Worm (Caenorhabditis elegans) whole organism, young adult: ENCODE data around the gene sup-26.

ENCODE experiments used
- ama-1 ChIP-seq, 3 experiments: fragments of 150-350 bp in 1 of 3; sonication (generic microtip) in 2 of 3; optimal IDR thresholded peaks; 2 replicates each; lab custom pipeline; 2014 to 2018; ENCODE audit warnings: missing biosample characterization in 2 of 3, missing genetic modification characterization in 2 of 3, missing genetic modification reagents in 2 of 3
- athp-1 ChIP-seq: sonication (generic microtip); optimal IDR thresholded peaks from 2 replicates; lab custom pipeline; 2017; ENCODE audit warnings: mild to moderate bottlenecking, missing genetic modification characterization, missing compliant biosample characterization
- attf-5 ChIP-seq: fragments of 200-800 bp; sonication (Bioruptor generic); optimal IDR thresholded peaks from 2 replicates; lab custom pipeline; 2018; ENCODE audit warnings: mild to moderate bottlenecking, missing genetic modification characterization, missing compliant biosample characterization
- lin-40 ChIP-seq: sonication (generic microtip); optimal IDR thresholded peaks from 2 replicates; lab custom pipeline; 2016; ENCODE audit warnings: missing genetic modification characterization, mild to moderate bottlenecking, missing compliant biosample characterization, missing genotype, missing genetic modification reagents
- rcor-1 ChIP-seq: fragments of 200-800 bp; sonication (Bioruptor generic); IDR thresholded peaks from 2 replicates; pipeline ENCODE4 v1.3.6; 2022; ENCODE audit warnings: missing genetic modification reagents, missing genetic modification characterization, missing compliant biosample characterization
- repo-1 ChIP-seq: sonication (generic microtip); optimal IDR thresholded peaks from 2 replicates; lab custom pipeline; 2017; ENCODE audit warnings: mild to moderate bottlenecking, missing genetic modification characterization, missing compliant biosample characterization
- snpc-1.3 ChIP-seq: sonication (generic microtip); optimal IDR thresholded peaks from 2 replicates; lab custom pipeline; 2017; ENCODE audit warnings: missing genetic modification characterization, mild to moderate bottlenecking, missing compliant biosample characterization, antibody characterized with exemption, moderate library complexity, missing genotype, missing genetic modification reagents; ENCODE audit not compliant: insufficient read depth
- sptf-2 ChIP-seq: fragments of 200-800 bp; sonication (Bioruptor generic); optimal IDR thresholded peaks from 2 replicates; lab custom pipeline; 2018; ENCODE audit warnings: mild to moderate bottlenecking, missing genetic modification characterization, missing compliant biosample characterization
- tbp1 ChIP-seq: fragments of 200-800 bp; sonication (Bioruptor generic); optimal IDR thresholded peaks from 2 replicates; lab custom pipeline; 2018; ENCODE audit warnings: mild to moderate bottlenecking, missing genetic modification characterization, missing compliant biosample characterization

DNA sequence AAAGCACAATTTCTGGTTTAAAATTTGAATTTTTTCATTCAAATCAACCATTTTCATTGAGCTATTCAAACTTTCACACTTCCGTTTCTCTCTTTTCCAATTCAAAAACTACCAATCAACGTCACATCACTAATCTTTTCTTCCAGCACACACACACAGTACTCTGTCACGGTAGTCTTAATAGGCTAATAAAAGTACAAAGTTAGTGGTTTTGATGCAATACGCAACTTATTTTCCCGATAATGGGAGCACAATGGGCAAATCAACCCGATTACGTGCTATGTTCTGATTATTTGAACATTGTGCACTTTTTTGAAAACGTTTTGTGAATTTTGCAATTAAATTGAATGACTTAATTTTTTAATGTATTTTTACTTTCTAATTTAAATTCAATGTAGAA, 52.7 kb downstream of the sup-26 start:
- TF ChIP-seq snpc-1.3 (no peak), repo-1 (tag; lab: Kevin White, UChicago) (no peak), attf-5 (GFP tag; lab: Kevin White, UChicago) (no peak), lin-40 (tag; lab: Kevin White, UChicago) (no peak), tbp1 (GFP tag; lab: Kevin White, UChicago) (no peak), athp-1 (tag; lab: Kevin White, UChicago) (no peak), rcor-1 (no peak), sptf-2 (GFP tag; lab: Kevin White, UChicago) (no peak), ama-1 (optimal IDR thresholded peaks at IDR 0.05; lab: Kevin White, UChicago) (no peak), ama-1 (GFP tag; optimal IDR thresholded peaks at IDR 0.05; lab: Kevin White, UChicago) (no peak)
